Worm (Caenorhabditis elegans) whole organism, late embryonic: Measurements from ENCODE around the gene D1086.19.

ENCODE experiments used
- F13H6.1 ChIP-seq: sonication (generic microtip); optimal IDR thresholded peaks from 2 replicates; lab custom pipeline; 2016; ENCODE audit warnings: missing genetic modification characterization, missing compliant biosample characterization
- T23F11.4 ChIP-seq: fragments of 200-800 bp; sonication (Bioruptor generic); optimal IDR thresholded peaks from 2 replicates; lab custom pipeline; 2018; ENCODE audit warnings: mild to moderate bottlenecking, missing genetic modification characterization, missing compliant biosample characterization
- ahr-1 ChIP-seq: sonication (generic microtip); optimal IDR thresholded peaks from 2 replicates; lab custom pipeline; 2016; ENCODE audit warnings: missing genetic modification characterization, missing compliant biosample characterization
- ceh-18 ChIP-seq: sonication (generic microtip); optimal IDR thresholded peaks from 2 replicates; lab custom pipeline; 2016; ENCODE audit warnings: missing genetic modification characterization, missing compliant biosample characterization
- ceh-24 ChIP-seq: sonication (generic microtip); optimal IDR thresholded peaks from 2 replicates; lab custom pipeline; 2016; ENCODE audit warnings: mild to moderate bottlenecking, missing genetic modification characterization, missing compliant biosample characterization
- ceh-31 ChIP-seq: sonication (generic microtip); optimal IDR thresholded peaks from 2 replicates; lab custom pipeline; 2016; ENCODE audit warnings: missing genetic modification characterization, missing compliant biosample characterization
- ceh-9 ChIP-seq: sonication (generic microtip); optimal IDR thresholded peaks from 2 replicates; lab custom pipeline; 2016; ENCODE audit warnings: mild to moderate bottlenecking, missing genetic modification characterization, inconsistent platforms, missing compliant biosample characterization
- che-1 ChIP-seq: sonication (generic microtip); optimal IDR thresholded peaks from 2 replicates; lab custom pipeline; 2016; ENCODE audit warnings: mild to moderate bottlenecking, missing genetic modification characterization, missing compliant biosample characterization
- dmd-4 ChIP-seq: sonication (generic microtip); optimal IDR thresholded peaks from 2 replicates; lab custom pipeline; 2016; ENCODE audit warnings: borderline replicate concordance, missing genetic modification characterization, missing compliant biosample characterization
- elt-4 ChIP-seq: sonication (generic microtip); optimal IDR thresholded peaks from 2 replicates; lab custom pipeline; 2016; ENCODE audit warnings: missing genetic modification characterization, missing compliant biosample characterization
- ets-4 ChIP-seq: sonication (generic microtip); optimal IDR thresholded peaks from 2 replicates; lab custom pipeline; 2016; ENCODE audit warnings: missing genetic modification characterization, missing compliant biosample characterization
- eyg-1 ChIP-seq: sonication (generic microtip); optimal IDR thresholded peaks from 2 replicates; lab custom pipeline; 2016; ENCODE audit warnings: missing genotype, missing genetic modification characterization, missing compliant biosample characterization
- fkh-6 ChIP-seq: sonication (generic microtip); optimal IDR thresholded peaks from 2 replicates; lab custom pipeline; 2016; ENCODE audit warnings: missing genetic modification characterization, missing compliant biosample characterization
- hlh-15 ChIP-seq: sonication (generic microtip); optimal IDR thresholded peaks from 2 replicates; lab custom pipeline; 2016; ENCODE audit warnings: missing genetic modification characterization, missing compliant biosample characterization
- hlh-30 ChIP-seq: sonication (generic microtip); optimal IDR thresholded peaks from 2 replicates; lab custom pipeline; 2017; ENCODE audit warnings: antibody characterized with exemption, missing genetic modification characterization, missing compliant biosample characterization; ENCODE audit not compliant: insufficient read depth
- hlh-8 ChIP-seq: sonication (generic microtip); optimal IDR thresholded peaks from 2 replicates; lab custom pipeline; 2016; ENCODE audit warnings: missing genotype, missing genetic modification characterization, missing compliant biosample characterization
- lin-11 ChIP-seq: fragments of 200-800 bp; sonication (Bioruptor generic); optimal IDR thresholded peaks from 2 replicates; lab custom pipeline; 2018; ENCODE audit warnings: mild to moderate bottlenecking, missing genetic modification characterization, missing compliant biosample characterization
- madf-2 ChIP-seq: sonication (generic microtip); optimal IDR thresholded peaks from 2 replicates; lab custom pipeline; 2017; ENCODE audit warnings: missing genetic modification characterization, missing compliant biosample characterization
- nfya-1 ChIP-seq: sonication (generic microtip); optimal IDR thresholded peaks from 2 replicates; lab custom pipeline; 2017; ENCODE audit warnings: missing genetic modification characterization, mild to moderate bottlenecking, missing compliant biosample characterization, antibody characterized with exemption, moderate library complexity
- nhr-11 ChIP-seq: fragments of 150-350 bp; optimal IDR thresholded peaks from 2 replicates; lab custom pipeline; 2014; ENCODE audit warnings: missing biosample characterization, missing genetic modification characterization
- npax-4 ChIP-seq: sonication (generic microtip); optimal IDR thresholded peaks from 2 replicates; lab custom pipeline; 2016; ENCODE audit warnings: missing genetic modification characterization, missing compliant biosample characterization
- pat-9 ChIP-seq: fragments of 200-800 bp; sonication (Bioruptor generic); optimal IDR thresholded peaks from 2 replicates; lab custom pipeline; 2018; ENCODE audit warnings: mild to moderate bottlenecking, missing genetic modification characterization, moderate library complexity, missing compliant biosample characterization
- pax-1 ChIP-seq: fragments of 150-350 bp; optimal IDR thresholded peaks from 2 replicates; lab custom pipeline; 2014; ENCODE audit warnings: missing biosample characterization, missing genetic modification characterization
- pha-4 ChIP-seq: fragments of 150-350 bp; optimal IDR thresholded peaks from 2 replicates; lab custom pipeline; 2018; ENCODE audit warnings: missing biosample characterization, missing genetic modification reagents, missing genetic modification characterization
- ref-2 ChIP-seq: sonication (generic microtip); optimal IDR thresholded peaks from 2 replicates; lab custom pipeline; 2016; ENCODE audit warnings: missing genetic modification characterization, missing compliant biosample characterization
- sdc-2 ChIP-seq: sonication (generic microtip); optimal IDR thresholded peaks from 2 replicates; lab custom pipeline; 2016; ENCODE audit warnings: missing genotype, missing genetic modification characterization, missing compliant biosample characterization
- sox-2 ChIP-seq: fragments of 200-800 bp; sonication (Bioruptor generic); IDR thresholded peaks from 2 replicates; pipeline ENCODE4 v1.3.6; 2022; ENCODE audit warnings: missing genetic modification reagents, missing genetic modification characterization, missing compliant biosample characterization
- tbx-7 ChIP-seq: sonication (generic microtip); optimal IDR thresholded peaks from 2 replicates; lab custom pipeline; 2016; ENCODE audit warnings: missing genotype, missing genetic modification characterization, missing compliant biosample characterization
- unc-42 ChIP-seq: sonication (generic microtip); optimal IDR thresholded peaks from 2 replicates; lab custom pipeline; 2016; ENCODE audit warnings: missing genotype, missing genetic modification characterization, missing compliant biosample characterization
- unc-86 ChIP-seq: sonication (generic microtip); optimal IDR thresholded peaks from 2 replicates; lab custom pipeline; 2016; ENCODE audit warnings: missing genetic modification characterization, missing compliant biosample characterization
- ztf-16 ChIP-seq: sonication (generic microtip); optimal IDR thresholded peaks from 2 replicates; lab custom pipeline; 2017; ENCODE audit warnings: missing genetic modification characterization, missing compliant biosample characterization

The D1086.19 gene

ce11 chrV:14057540-14057939 lies 30.6 kb upstream of the D1086.19 start, which contains the start of gene F58D12.3:
Gene F58D12.3, plus strand, starts transcription at chrV:14057840.
- TF ChIP-seq ahr-1 (tag; lab: Kevin White, UChicago) (no peak), tbx-7 (no peak), T23F11.4 (GFP tag; lab: Kevin White, UChicago) (no peak), ceh-18 (tag; lab: Kevin White, UChicago) (no peak), ceh-24 (tag; lab: Kevin White, UChicago) (no peak)

- TF ChIP-seq pha-4 (tag; lab: Kevin White, UChicago) (no peak), nfya-1 (peak; percentile 94)
- TF ChIP-seq, all 69 proteins: peak for 1
Measured at ce11 chrV:14063980-14064379, 24.2 kb upstream of the D1086.19 start.

ce11 chrV:14064422-14064821 lies 23.7 kb upstream of the D1086.19 start, which contains the start of gene D1086.21:
Gene D1086.21, plus strand, starts transcription at chrV:14064722.
- TF ChIP-seq unc-42 (no peak), ets-4 (tag; lab: Kevin White, UChicago) (no peak), eyg-1 (tag; lab: Kevin White, UChicago) (no peak)

ce11 chrV:14067816-14068296 lies 20.3 kb upstream of the D1086.19 start, which contains the start of gene D1086.17:
Gene D1086.17, plus strand, starts transcription at chrV:14067866.
- TF ChIP-seq sdc-2 (tag; lab: Kevin White, UChicago) (no peak), ets-4 (tag; lab: Kevin White, UChicago) (no peak), dmd-4 (tag; lab: Kevin White, UChicago) (no peak), pha-4 (tag; lab: Kevin White, UChicago) (no peak), hlh-30 (tag; lab: Kevin White, UChicago) (no peak), npax-4 (no peak), lin-11 (tag; lab: Kevin White, UChicago) (no peak), sox-2 (GFP tag; lab: Robert Waterston, UW) (no peak), che-1 (tag; lab: Kevin White, UChicago) (no peak), F13H6.1 (no peak), nhr-11 (no peak), ztf-16 (tag; lab: Kevin White, UChicago) (no peak), elt-4 (no peak)
- TF ChIP-seq, all 69 proteins: peak for 0

- TF ChIP-seq hlh-15 (tag; lab: Kevin White, UChicago) (no peak), sox-2 (GFP tag; lab: Robert Waterston, UW) (no peak), fkh-6 (no peak), ceh-31 (tag; lab: Kevin White, UChicago) (no peak)
Measured at ce11 chrV:14069899-14070298, 18.3 kb upstream of the D1086.19 start.

ce11 chrV:14074160-14074559 lies 14.0 kb upstream of the D1086.19 start, which contains the start of gene D1086.11:
Gene D1086.11, plus strand, starts transcription at chrV:14074460.
- no peak for TF ChIP-seq sox-2 (GFP tag; lab: Robert Waterston, UW)
- no peak for TF ChIP-seq madf-2 (tag; lab: Kevin White, UChicago)
- no peak for TF ChIP-seq pat-9 (tag; lab: Kevin White, UChicago)
- TF ChIP-seq unc-86 (tag; lab: Kevin White, UChicago): no peak
- no peak for TF ChIP-seq ref-2 (tag; lab: Kevin White, UChicago)

- TF ChIP-seq T23F11.4 (GFP tag; lab: Kevin White, UChicago) (no peak), hlh-8 (no peak), ceh-9 (tag; lab: Kevin White, UChicago) (no peak), pax-1 (tag; lab: Kevin White, UChicago) (no peak)
- TF ChIP-seq, all 69 proteins: peak for 0
Measured at ce11 chrV:14079501-14079900, 8.7 kb upstream of the D1086.19 start, which contains the start of gene D1086.6. Gene D1086.6, plus strand, starts transcription at chrV:14079801.
